Worm (Caenorhabditis elegans) whole organism, late embryonic: ENCODE measurements around the gene elc-2.

Experiments used
- F13H6.1 ChIP-seq: sonication (generic microtip); optimal IDR thresholded peaks from 2 replicates; lab custom pipeline; 2016; ENCODE audit warnings: missing genetic modification characterization, missing compliant biosample characterization
- ceh-48 ChIP-seq: sonication (generic microtip); optimal IDR thresholded peaks from 2 replicates; lab custom pipeline; 2016; ENCODE audit warnings: missing genetic modification characterization, inconsistent platforms, missing compliant biosample characterization
- ceh-6 ChIP-seq: fragments of 200-800 bp; sonication (Bioruptor generic); optimal IDR thresholded peaks from 2 replicates; lab custom pipeline; 2018; ENCODE audit warnings: mild to moderate bottlenecking, missing genetic modification characterization, missing compliant biosample characterization
- hlh-30 ChIP-seq: sonication (generic microtip); optimal IDR thresholded peaks from 2 replicates; lab custom pipeline; 2017; ENCODE audit warnings: antibody characterized with exemption, missing genetic modification characterization, missing compliant biosample characterization; ENCODE audit not compliant: insufficient read depth
- hlh-6 ChIP-seq: sonication (generic microtip); optimal IDR thresholded peaks from 2 replicates; lab custom pipeline; 2016; ENCODE audit warnings: missing genotype, missing genetic modification characterization, missing compliant biosample characterization
- nhr-11 ChIP-seq: fragments of 150-350 bp; optimal IDR thresholded peaks from 2 replicates; lab custom pipeline; 2014; ENCODE audit warnings: missing biosample characterization, missing genetic modification characterization
- pag-3 ChIP-seq: sonication (generic microtip); optimal IDR thresholded peaks from 2 replicates; lab custom pipeline; 2016; ENCODE audit warnings: missing compliant biosample characterization, missing genetic modification characterization, borderline replicate concordance
- pha-4 ChIP-seq: fragments of 150-350 bp; optimal IDR thresholded peaks from 2 replicates; lab custom pipeline; 2018; ENCODE audit warnings: missing biosample characterization, missing genetic modification reagents, missing genetic modification characterization
- pqm-1 ChIP-seq: sonication (generic microtip); optimal IDR thresholded peaks from 2 replicates; lab custom pipeline; 2016; ENCODE audit warnings: missing genetic modification characterization, missing compliant biosample characterization
- unc-42 ChIP-seq: sonication (generic microtip); optimal IDR thresholded peaks from 2 replicates; lab custom pipeline; 2016; ENCODE audit warnings: missing genotype, missing genetic modification characterization, missing compliant biosample characterization
- unc-55 ChIP-seq: sonication (generic microtip); optimal IDR thresholded peaks from 2 replicates; lab custom pipeline; 2017; ENCODE audit warnings: missing biosample characterization, missing genetic modification reagents, missing genetic modification characterization
- zip-5 ChIP-seq: sonication (generic microtip); optimal IDR thresholded peaks from 2 replicates; lab custom pipeline; 2016; ENCODE audit warnings: missing genetic modification characterization, missing compliant biosample characterization

ce11 chrX:1798543-1798942 is 20.7 kb upstream of the elc-2 start:
- TF ChIP-seq hlh-6 (no peak), F13H6.1 (no peak), pqm-1 (tag; lab: Kevin White, UChicago) (no peak), ceh-6 (GFP tag; lab: Kevin White, UChicago) (no peak), unc-42 (tag; lab: Kevin White, UChicago) (no peak), pag-3 (tag; lab: Kevin White, UChicago) (no peak), ceh-48 (tag; lab: Kevin White, UChicago) (no peak), hlh-30 (tag; lab: Kevin White, UChicago) (no peak), unc-55 (no peak), pha-4 (tag; lab: Kevin White, UChicago) (no peak), zip-5 (tag; lab: Kevin White, UChicago) (no peak), nhr-11 (tag; lab: Kevin White, UChicago) (no peak)
